Worm (Caenorhabditis elegans): ENCODE measurements around the gene C44B7.11.

DNA sequence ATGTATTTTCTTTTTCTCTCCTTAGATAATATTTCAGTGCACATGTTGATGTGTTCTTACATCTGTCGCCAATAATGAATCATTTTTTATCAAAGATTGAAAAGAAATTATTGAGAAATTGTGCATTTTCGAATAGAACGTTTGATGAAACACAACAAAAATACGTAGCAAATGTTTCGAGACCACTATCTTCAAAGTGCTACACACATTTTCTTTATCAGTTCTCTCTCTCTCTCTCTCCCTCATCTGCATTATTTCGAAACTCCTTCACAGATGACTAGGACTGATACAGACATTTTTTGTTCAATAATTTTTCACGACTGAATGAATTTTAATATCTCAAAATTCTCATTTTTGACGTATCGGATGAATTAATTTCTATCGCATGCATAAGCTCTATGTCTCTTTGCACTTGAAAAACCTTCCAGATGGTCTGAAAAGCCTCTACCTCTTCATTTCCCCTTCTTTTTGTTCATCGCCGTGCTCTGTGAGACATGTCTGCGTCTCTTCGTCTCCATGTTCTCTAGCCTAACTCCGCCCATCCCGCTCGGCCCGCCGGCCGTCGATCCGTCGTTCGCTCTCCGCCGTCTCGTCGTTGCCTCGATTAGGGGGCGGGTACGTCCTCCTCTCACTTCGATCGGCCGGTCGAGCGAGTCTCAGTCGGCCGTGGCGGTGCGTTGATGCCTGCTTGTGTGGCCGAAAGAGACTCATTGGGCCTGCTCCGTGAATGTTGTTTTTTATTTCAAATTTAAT, 46.1 kb upstream of the C44B7.11 start:
- TF ChIP-seq elt-1 (tag; optimal IDR thresholded peaks at IDR 0.05; ENCODE audit: borderline replicate concordance, insufficient read depth) (no peak), unc-120 (tag; optimal IDR thresholded peaks at IDR 0.05; ENCODE audit: poor library complexity, severe bottlenecking) (peak; percentile 90), nhr-12 (tag; optimal IDR thresholded peaks at IDR 0.05) (no peak), ceh-83 (GFP tag; optimal IDR thresholded peaks at IDR 0.05) (peak; percentile 50), elt-3 (tag; optimal IDR thresholded peaks at IDR 0.05) (no peak)

Data from whole organism, mixed stage, embryonic.